Fruit fly (Drosophila melanogaster) whole organism, prepupa: Measurements from ENCODE around the gene CG31817.

Source experiments
- Blimp-1 ChIP-seq: fragments of 200-800 bp; sonication (Bioruptor generic); optimal IDR thresholded peaks from 3 replicates; lab custom pipeline; 2017; ENCODE audit warnings: missing biosample characterization, missing genetic modification characterization, mild to moderate bottlenecking, moderate library complexity, missing genetic modification reagents
- CG10631 ChIP-seq: fragments of 200-800 bp; sonication (Bioruptor generic); optimal IDR thresholded peaks from 2 replicates; lab custom pipeline; 2016; ENCODE audit warnings: missing biosample characterization, missing genetic modification characterization
- CG10669 ChIP-seq: fragments of 200-800 bp; sonication (Bioruptor generic); optimal IDR thresholded peaks from 3 replicates; lab custom pipeline; 2018; ENCODE audit warnings: missing biosample characterization, mild to moderate bottlenecking, missing genetic modification characterization, moderate library complexity
- CG11762 ChIP-seq: fragments of 200-800 bp; sonication (Bioruptor generic); optimal IDR thresholded peaks from 3 replicates; lab custom pipeline; 2016; ENCODE audit warnings: missing biosample characterization, missing genetic modification characterization; ENCODE audit not compliant: insufficient read depth
- CG11902 ChIP-seq: fragments of 200-800 bp; sonication (Bioruptor generic); optimal IDR thresholded peaks from 3 replicates; lab custom pipeline; 2016; ENCODE audit warnings: missing biosample characterization, missing genetic modification characterization
- CG15336 ChIP-seq: fragments of 200-800 bp; sonication (Bioruptor generic); IDR thresholded peaks from 2 replicates; pipeline ENCODE4 v1.3.6; 2022; ENCODE audit warnings: missing biosample characterization, missing genetic modification characterization
- CG1621 ChIP-seq: fragments of 200-800 bp; sonication (Bioruptor generic); optimal IDR thresholded peaks from 3 replicates; lab custom pipeline; 2018; ENCODE audit warnings: missing biosample characterization, mild to moderate bottlenecking, missing genetic modification characterization
- CG16779 ChIP-seq: fragments of 200-800 bp; sonication (Bioruptor generic); optimal IDR thresholded peaks from 3 replicates; lab custom pipeline; 2017; ENCODE audit warnings: missing biosample characterization, mild to moderate bottlenecking, missing genetic modification characterization
- CG31627 ChIP-seq: fragments of 200-800 bp; sonication (Bioruptor generic); optimal IDR thresholded peaks from 3 replicates; lab custom pipeline; 2016; ENCODE audit warnings: missing biosample characterization, missing genetic modification characterization
- CG4318 ChIP-seq: fragments of 200-800 bp; sonication (Bioruptor generic); optimal IDR thresholded peaks from 3 replicates; lab custom pipeline; 2017; ENCODE audit warnings: missing biosample characterization, mild to moderate bottlenecking, missing genetic modification characterization
- CG6163 ChIP-seq: fragments of 200-800 bp; sonication (Bioruptor generic); IDR thresholded peaks from 3 replicates; pipeline ENCODE4 v1.3.6; 2022; ENCODE audit warnings: missing biosample characterization, missing genetic modification characterization
- CG6276 ChIP-seq: fragments of 200-800 bp; sonication (Bioruptor generic); optimal IDR thresholded peaks from 2 replicates; lab custom pipeline; 2017; ENCODE audit warnings: missing biosample characterization, mild to moderate bottlenecking, missing genetic modification characterization
- CG6792 ChIP-seq: fragments of 200-800 bp; sonication (Bioruptor generic); optimal IDR thresholded peaks from 3 replicates; lab custom pipeline; 2016; ENCODE audit warnings: missing biosample characterization, missing genetic modification characterization
- CG6808 ChIP-seq: fragments of 200-800 bp; sonication (Bioruptor generic); optimal IDR thresholded peaks from 3 replicates; lab custom pipeline; 2017; ENCODE audit warnings: missing biosample characterization, missing genetic modification characterization, mild to moderate bottlenecking, moderate library complexity, missing genetic modification reagents
- CG6854 ChIP-seq: fragments of 200-800 bp; sonication (Bioruptor generic); optimal IDR thresholded peaks from 2 replicates; lab custom pipeline; 2017; ENCODE audit warnings: missing biosample characterization, mild to moderate bottlenecking, missing genetic modification characterization
- CG7368 ChIP-seq: fragments of 200-800 bp; sonication (Bioruptor generic); optimal IDR thresholded peaks from 3 replicates; lab custom pipeline; 2016; ENCODE audit warnings: missing biosample characterization, missing genetic modification characterization
- CG8119 ChIP-seq: fragments of 200-800 bp; sonication (Bioruptor generic); IDR thresholded peaks from 3 replicates; pipeline ENCODE4 v1.3.6; 2022; ENCODE audit warnings: missing biosample characterization, missing genetic modification characterization
- CG8319 ChIP-seq: fragments of 200-800 bp; sonication (Bioruptor generic); optimal IDR thresholded peaks from 3 replicates; lab custom pipeline; 2016; ENCODE audit warnings: missing biosample characterization, missing genetic modification characterization
- CG8632 ChIP-seq: fragments of 200-800 bp; sonication (Bioruptor generic); optimal IDR thresholded peaks from 3 replicates; lab custom pipeline; 2016; ENCODE audit warnings: missing biosample characterization, missing genetic modification characterization
- CG9139 ChIP-seq: fragments of 200-800 bp; sonication (Bioruptor generic); optimal IDR thresholded peaks from 3 replicates; lab custom pipeline; 2017; ENCODE audit warnings: missing biosample characterization, mild to moderate bottlenecking, missing genetic modification characterization
- Eip78C ChIP-seq: fragments of 200-800 bp; sonication (Bioruptor generic); peaks from one replicate; lab custom pipeline; 2016; ENCODE audit warnings: missing biosample characterization, missing genetic modification characterization
- Eip93F ChIP-seq: fragments of 200-800 bp; sonication (Bioruptor generic); optimal IDR thresholded peaks from 2 replicates; lab custom pipeline; 2016; ENCODE audit warnings: missing biosample characterization, mild to moderate bottlenecking, missing genetic modification characterization
- Ets96B ChIP-seq: fragments of 200-800 bp; optimal IDR thresholded peaks from 2 replicates; lab custom pipeline; 2019; ENCODE audit warnings: missing biosample characterization, mild to moderate bottlenecking, missing genetic modification characterization, moderate library complexity
- Gug ChIP-seq: fragments of 200-800 bp; sonication (Bioruptor generic); IDR thresholded peaks from 2 replicates; pipeline ENCODE4 v1.3.6; 2022; ENCODE audit warnings: missing biosample characterization, missing genetic modification characterization
- Hr38 ChIP-seq: sonication (Bioruptor generic); optimal IDR thresholded peaks from 2 replicates; lab custom pipeline; 2016; ENCODE audit warnings: missing biosample characterization, missing genetic modification characterization
- Hr39 ChIP-seq: fragments of 200-800 bp; sonication (Bioruptor generic); optimal IDR thresholded peaks from 2 replicates; lab custom pipeline; 2016; ENCODE audit warnings: missing biosample characterization, missing genetic modification characterization
- Lpt ChIP-seq: fragments of 200-800 bp; sonication (Bioruptor generic); optimal IDR thresholded peaks from 3 replicates; lab custom pipeline; 2016; ENCODE audit warnings: missing biosample characterization, missing genetic modification characterization
- Smox ChIP-seq: fragments of 200-800 bp; sonication (Bioruptor generic); optimal IDR thresholded peaks from 3 replicates; lab custom pipeline; 2016; ENCODE audit warnings: missing biosample characterization, missing genetic modification characterization
- Sox102F ChIP-seq: fragments of 200-800 bp; sonication (Bioruptor generic); optimal IDR thresholded peaks from 2 replicates; lab custom pipeline; 2016; ENCODE audit warnings: missing biosample characterization, mild to moderate bottlenecking, missing genetic modification characterization
- Sox14 ChIP-seq: fragments of 200-800 bp; sonication (Bioruptor generic); optimal IDR thresholded peaks from 3 replicates; lab custom pipeline; 2016; ENCODE audit warnings: missing biosample characterization, missing genetic modification characterization
- esn ChIP-seq: fragments of 200-800 bp; sonication (Bioruptor generic); optimal IDR thresholded peaks from 2 replicates; lab custom pipeline; 2016; ENCODE audit warnings: missing biosample characterization, mild to moderate bottlenecking, missing genetic modification characterization, moderate library complexity
- fkh ChIP-seq: fragments of 200-800 bp; sonication (Bioruptor generic); optimal IDR thresholded peaks from 3 replicates; lab custom pipeline; 2017; ENCODE audit warnings: missing biosample characterization, mild to moderate bottlenecking, missing genetic modification characterization, moderate library complexity
- net ChIP-seq: fragments of 200-800 bp; sonication (Bioruptor generic); optimal IDR thresholded peaks from 3 replicates; lab custom pipeline; 2016; ENCODE audit warnings: missing biosample characterization, missing genetic modification characterization
- pdm3 ChIP-seq: fragments of 200-800 bp; sonication (Bioruptor generic); optimal IDR thresholded peaks from 3 replicates; lab custom pipeline; 2016; ENCODE audit warnings: missing biosample characterization, missing genetic modification characterization
- salr ChIP-seq, 2 experiments: fragments of 200-800 bp; sonication (Bioruptor generic); optimal IDR thresholded peaks; 3 replicates each; lab custom pipeline; 2016 to 2018; ENCODE audit warnings: missing biosample characterization in 2 of 2, missing genetic modification characterization in 2 of 2, mild to moderate bottlenecking in 1 of 2
- ss ChIP-seq, 2 experiments: fragments of 200-800 bp; sonication (Bioruptor generic); optimal IDR thresholded peaks; 2 replicates in 1 of 2; 3 replicates in 1 of 2; lab custom pipeline; 2017 to 2018; ENCODE audit warnings: mild to moderate bottlenecking in 2 of 2, missing biosample characterization in 2 of 2, missing genetic modification characterization in 2 of 2, moderate library complexity in 1 of 2
- svp ChIP-seq: fragments of 200-800 bp; sonication (Bioruptor generic); peaks from one replicate; lab custom pipeline; 2016; ENCODE audit warnings: missing biosample characterization, missing genetic modification characterization
- topi ChIP-seq: fragments of 200-800 bp; sonication (Bioruptor generic); optimal IDR thresholded peaks from 3 replicates; lab custom pipeline; 2016; ENCODE audit warnings: missing biosample characterization, missing genetic modification characterization
- vri ChIP-seq: fragments of 200-800 bp; sonication (Bioruptor generic); optimal IDR thresholded peaks from 3 replicates; lab custom pipeline; 2016; ENCODE audit warnings: missing biosample characterization, mild to moderate bottlenecking, missing genetic modification characterization

CG31817 gene

DNA sequence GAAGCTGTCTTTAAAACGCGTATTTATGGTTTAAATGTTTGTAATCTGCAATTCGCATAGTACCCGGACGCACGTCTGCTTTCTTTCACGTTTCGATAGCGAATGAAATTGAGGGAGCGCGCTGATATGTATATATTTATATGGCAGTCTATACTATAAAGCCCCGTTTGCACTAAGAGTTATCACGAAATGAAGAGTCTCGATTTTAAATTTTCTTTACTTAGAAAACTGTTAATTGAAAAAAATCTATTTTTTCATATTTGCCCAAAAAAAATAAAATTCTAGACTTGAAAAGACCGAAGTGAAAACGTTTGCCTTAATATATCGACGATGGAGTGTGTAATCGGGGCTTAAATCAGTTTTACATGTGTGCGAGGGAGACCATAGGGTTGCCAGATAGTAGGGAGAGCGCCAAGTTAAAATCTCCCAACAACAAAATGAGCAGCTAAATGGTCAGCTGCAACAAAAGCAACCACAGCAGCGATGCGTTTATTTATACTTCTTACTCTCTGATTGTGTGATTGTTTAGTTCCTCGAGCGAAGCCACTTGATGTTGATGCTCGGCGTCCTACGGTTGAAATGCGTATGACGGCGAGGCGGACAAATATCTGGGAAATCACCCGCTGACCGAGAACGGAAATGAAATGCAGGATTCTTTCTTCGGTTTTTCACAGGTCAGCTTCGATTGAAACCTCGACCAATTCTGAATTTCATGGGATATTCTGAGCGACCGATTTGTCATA is 12.0 kb downstream of the CG31817 start, which contains the start of gene cact (continued):
- TF ChIP-seq fkh: peak; percentile 83
- peak; percentile 81 for TF ChIP-seq salr (GFP tag; optimal IDR thresholded peaks at IDR 0.05; lab: Kevin White, UChicago)
- TF ChIP-seq Lpt (GFP tag; lab: Kevin White, UChicago): peak; percentile 85
- peak; percentile 78 for TF ChIP-seq CG7368 (GFP tag; lab: Kevin White, UChicago)
- TF ChIP-seq CG31627 (GFP tag; lab: Kevin White, UChicago): peak; percentile 97
- peak; percentile 92 for TF ChIP-seq CG8119
- peak; percentile 93 for TF ChIP-seq CG15336 (GFP tag; lab: Robert Waterston, UW)
- peak; percentile 91 for TF ChIP-seq Eip93F (GFP tag; lab: Kevin White, UChicago)
- peak; percentile 95 for TF ChIP-seq esn (GFP tag; lab: Kevin White, UChicago)
- peak; percentile 53 to 60 for TF ChIP-seq ss (GFP tag; optimal IDR thresholded peaks at IDR 0.05; lab: Kevin White, UChicago)
- TF ChIP-seq CG11902 (GFP tag; lab: Kevin White, UChicago): peak; percentile 82
- peak; percentile 92 for TF ChIP-seq topi (GFP tag; lab: Kevin White, UChicago)
- TF ChIP-seq CG11762 (GFP tag; lab: Kevin White, UChicago): peak; percentile 63
- peak; percentile 94 for TF ChIP-seq Sox14 (GFP tag; lab: Kevin White, UChicago)
- peak; percentile 49 for TF ChIP-seq CG6854 (GFP tag; lab: Kevin White, UChicago)
- TF ChIP-seq Hr38 (GFP tag; lab: Kevin White, UChicago): peak; percentile 59
- peak; percentile 95 for TF ChIP-seq Smox (GFP tag; lab: Kevin White, UChicago)
- peak; percentile 94 for TF ChIP-seq Hr39 (GFP tag; lab: Kevin White, UChicago)
- peak; percentile 85 for TF ChIP-seq CG10669 (GFP tag; lab: Kevin White, UChicago)
- peak; percentile 68 for TF ChIP-seq CG1621 (tag; lab: Kevin White, UChicago)
- TF ChIP-seq CG4318 (GFP tag; lab: Kevin White, UChicago): peak; percentile 83
- peak; percentile 91 for TF ChIP-seq Gug (GFP tag; lab: Robert Waterston, UW)
- TF ChIP-seq Ets96B: peak; percentile 93
- TF ChIP-seq CG9139 (GFP tag; lab: Kevin White, UChicago): peak; percentile 37
- peak; percentile 94 for TF ChIP-seq pdm3 (GFP tag; lab: Kevin White, UChicago)

DNA sequence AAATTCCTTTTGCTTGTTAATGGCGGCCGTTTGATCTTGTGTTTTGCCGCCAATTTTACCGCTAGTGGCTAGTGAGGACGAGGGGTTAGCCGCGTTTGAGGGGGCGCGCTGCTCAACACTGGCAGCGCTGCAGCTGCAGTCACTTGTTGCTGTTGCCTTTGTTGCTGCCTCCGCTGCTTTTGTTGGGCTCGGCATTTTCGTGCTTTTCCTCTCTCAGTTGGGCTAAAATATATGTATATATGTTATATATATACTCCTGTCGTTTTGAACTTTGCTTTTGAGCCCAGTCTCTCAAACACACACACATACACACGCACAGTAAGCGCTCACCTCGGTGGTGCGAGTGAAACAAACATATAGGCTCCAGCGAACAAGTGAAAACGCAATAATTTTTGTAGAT is 12.9 kb downstream of the CG31817 start:
- peak; percentile 58 for TF ChIP-seq CG16779 (tag; lab: Kevin White, UChicago)
- peak; percentile 49 to 70 for TF ChIP-seq ss (GFP tag; optimal IDR thresholded peaks at IDR 0.05; lab: Kevin White, UChicago)
- peak; percentile 59; the same call in 2 of the 3 replicates for TF ChIP-seq CG6163 (GFP tag; lab: Robert Waterston, UW)
- TF ChIP-seq CG6792 (GFP tag; lab: Kevin White, UChicago): no peak
- TF ChIP-seq CG6276 (GFP tag; lab: Kevin White, UChicago): peak; percentile 22
- peak; percentile 31 for TF ChIP-seq Blimp-1
- no peak for TF ChIP-seq Sox102F (GFP tag; lab: Kevin White, UChicago)
- peak; percentile 76 for TF ChIP-seq Eip78C (GFP tag; lab: Kevin White, UChicago)
- peak; percentile 22; the same call in 1 of the 2 replicates for TF ChIP-seq CG15336 (GFP tag; lab: Robert Waterston, UW)
- no peak for TF ChIP-seq CG8632 (GFP tag; lab: Kevin White, UChicago)
- peak; percentile 45 for TF ChIP-seq CG6854 (GFP tag; lab: Kevin White, UChicago)
- TF ChIP-seq CG9139 (GFP tag; lab: Kevin White, UChicago): peak; percentile 48
- TF ChIP-seq svp (GFP tag; lab: Kevin White, UChicago): peak; percentile 89
- peak; percentile 41 for TF ChIP-seq Sox14 (GFP tag; lab: Kevin White, UChicago)
- peak; percentile 22 for TF ChIP-seq vri (GFP tag; lab: Kevin White, UChicago)
- TF ChIP-seq net (GFP tag; lab: Kevin White, UChicago): peak; percentile 8
- TF ChIP-seq CG8319 (GFP tag; lab: Kevin White, UChicago): no peak
- TF ChIP-seq CG10631: no peak
- TF ChIP-seq CG6808: peak; percentile 17
